Fruit fly (Drosophila melanogaster): ENCODE measurements around the gene CG33170.
A peak's percentile ranks its signal among the peaks of the same experiment; 100 is the strongest.

The CG33170 gene

DNA sequence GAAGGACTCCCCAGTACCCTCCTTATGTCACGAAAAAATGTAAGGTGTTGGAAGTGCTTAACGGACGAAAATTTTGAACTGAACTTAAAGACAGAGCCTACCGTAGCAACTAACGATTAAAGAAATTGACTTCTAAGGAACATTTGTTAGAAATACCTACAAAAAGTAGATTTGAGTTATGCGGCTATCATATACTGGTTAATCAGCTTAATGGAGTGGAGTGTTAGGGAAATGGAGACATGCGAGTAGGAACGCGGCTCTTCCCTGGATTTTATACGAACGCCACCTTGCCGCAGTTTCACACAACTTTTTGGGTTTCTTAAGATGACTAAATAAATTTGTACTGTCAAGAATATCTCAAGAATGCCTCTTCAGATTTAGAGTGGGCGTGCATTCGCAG is 11.0 kb upstream of the CG33170 start, which contains the start of gene CG32462:
CG32462 (minus strand) TSS at position 101 of the 400 bp plus-strand sequence.
- TF ChIP-seq pan (optimal IDR thresholded peaks at IDR 0.05) = no peak
- TF ChIP-seq HLH106 (tag; optimal IDR thresholded peaks at IDR 0.05) = no peak
- no peak for TF ChIP-seq Hnf4 (GFP tag; optimal IDR thresholded peaks at IDR 0.05)
- no peak for TF ChIP-seq Dif (GFP tag; optimal IDR thresholded peaks at IDR 0.05; ENCODE audit: partially characterized antibody)
- TF ChIP-seq CrebA (GFP tag; optimal IDR thresholded peaks at IDR 0.05; ENCODE audit: borderline replicate concordance) = no peak
- TF ChIP-seq dsf (GFP tag; optimal IDR thresholded peaks at IDR 0.05; ENCODE audit: borderline replicate concordance) = no peak
- TF ChIP-seq brk (GFP tag; optimal IDR thresholded peaks at IDR 0.05) = no peak
- no peak for TF ChIP-seq fru (GFP tag; optimal IDR thresholded peaks at IDR 0.05)
- no peak for TF ChIP-seq Jra (GFP tag; optimal IDR thresholded peaks at IDR 0.05)
- no peak for TF ChIP-seq Hr78 (GFP tag; optimal IDR thresholded peaks at IDR 0.05)
- TF ChIP-seq rgr (GFP tag; optimal IDR thresholded peaks at IDR 0.05) = no peak
- no peak for TF ChIP-seq jim (GFP tag; optimal IDR thresholded peaks at IDR 0.05)

DNA sequence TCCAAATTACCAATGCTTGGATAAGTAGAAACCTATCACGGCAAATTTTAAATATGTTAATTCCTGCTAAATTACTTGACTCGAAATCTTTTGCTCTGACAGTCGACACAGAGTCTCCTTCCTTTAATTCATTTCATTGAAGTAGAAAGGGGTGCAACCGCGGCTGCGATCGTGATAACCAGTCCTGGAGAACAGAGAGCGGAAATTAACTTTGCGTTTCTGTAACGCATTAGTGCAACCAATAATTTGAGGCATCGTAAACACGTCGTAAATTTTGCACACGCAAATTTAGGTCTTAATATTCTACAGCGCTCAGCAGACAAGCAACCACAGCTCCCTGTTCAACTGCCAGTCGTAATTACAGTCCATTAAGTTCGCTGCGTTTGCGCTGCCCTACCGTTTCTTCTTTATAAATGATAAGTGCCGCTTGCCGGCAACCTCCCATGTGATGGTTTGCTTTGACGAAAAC is 8.4 kb upstream of the CG33170 start, which contains the start of gene CG32459:
CG32459 (minus strand) TSS at position 51 of the 469 bp plus-strand sequence.
- no peak for TF ChIP-seq psq (GFP tag; optimal IDR thresholded peaks at IDR 0.05)
- TF ChIP-seq sage (GFP tag; optimal IDR thresholded peaks at IDR 0.05) = no peak
- TF ChIP-seq dl (GFP tag; optimal IDR thresholded peaks at IDR 0.05; ENCODE audit: insufficient read depth in 1 of 2, partially characterized antibody in 2 of 2) = no peak
- TF ChIP-seq CrebA (GFP tag; optimal IDR thresholded peaks at IDR 0.05; ENCODE audit: borderline replicate concordance) = no peak
- no peak for TF ChIP-seq OdsH (GFP tag; optimal IDR thresholded peaks at IDR 0.05)
- TF ChIP-seq jim (GFP tag; optimal IDR thresholded peaks at IDR 0.05) = no peak

DNA sequence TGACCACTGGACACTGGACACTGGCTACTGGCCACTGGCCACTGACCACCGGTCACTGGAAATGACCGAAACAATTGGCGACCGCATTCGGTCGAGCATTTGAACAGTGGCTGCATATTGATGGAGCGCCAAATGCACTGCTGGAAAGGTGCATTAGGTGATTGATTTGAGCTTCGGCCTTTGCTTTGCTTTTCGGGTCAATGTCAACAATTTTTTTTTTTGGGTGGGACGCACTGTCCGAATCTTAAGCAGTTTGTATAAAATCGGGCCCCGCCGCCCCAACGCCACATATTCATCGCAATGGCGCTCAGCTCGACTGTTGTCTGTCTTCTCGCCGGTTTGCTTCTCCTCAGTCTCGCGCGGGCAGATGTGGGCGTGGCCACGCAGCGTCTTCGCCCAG is 3.9 kb upstream of the CG33170 start, which contains the start of gene CG13239:
CG13239 (plus strand) TSS at position 301 of the 400 bp plus-strand sequence.
- no peak for TF ChIP-seq Sp1 (GFP tag; optimal IDR thresholded peaks at IDR 0.05)
- no peak for TF ChIP-seq HLH106 (tag; optimal IDR thresholded peaks at IDR 0.05)
- no peak for TF ChIP-seq Dfd (GFP tag; optimal IDR thresholded peaks at IDR 0.05)
- TF ChIP-seq sage (GFP tag; optimal IDR thresholded peaks at IDR 0.05) = no peak
- no peak for TF ChIP-seq Rel (GFP tag; optimal IDR thresholded peaks at IDR 0.05)
- no peak for TF ChIP-seq Rel (tag; optimal IDR thresholded peaks at IDR 0.05)

DNA sequence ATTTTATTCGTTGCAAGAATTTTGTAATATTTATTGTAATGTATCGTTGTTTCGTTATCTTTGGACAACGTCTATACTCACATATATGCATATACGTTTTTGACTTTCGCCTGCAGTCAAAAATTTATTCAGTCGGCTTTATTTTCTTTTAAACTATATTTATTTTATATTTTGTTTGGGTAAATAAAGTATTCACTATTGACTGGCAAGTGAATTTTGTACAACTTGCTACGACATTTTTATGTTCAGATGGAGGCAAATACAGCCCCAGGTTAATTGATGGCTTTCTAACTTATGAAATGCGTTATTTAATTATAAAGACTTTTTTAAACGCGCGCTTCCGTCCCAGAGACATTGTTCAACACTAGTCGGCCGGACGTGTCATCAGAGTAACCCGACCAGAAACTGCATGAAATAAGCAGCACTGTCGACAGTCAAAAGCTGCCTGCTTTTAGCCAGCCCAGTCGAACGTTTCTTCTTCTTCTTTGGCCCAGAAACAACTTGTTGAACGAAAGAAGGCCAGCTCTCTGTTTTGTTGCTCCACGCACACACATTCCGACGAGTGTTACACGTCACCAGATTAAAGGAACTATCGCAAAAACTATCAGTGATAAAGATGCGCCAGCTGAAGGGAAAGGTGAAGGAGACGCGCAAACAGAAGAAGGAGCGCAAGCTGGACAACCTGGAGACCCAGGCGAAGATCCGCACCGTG is 877 bp upstream of the CG33170 start, which contains the start of gene CG33169:
CG33169 (plus strand) TSS at position 498 of the 712 bp plus-strand sequence.
- TF ChIP-seq h (GFP tag; optimal IDR thresholded peaks at IDR 0.05) (peak; percentile 81), Dfd (GFP tag; optimal IDR thresholded peaks at IDR 0.05) (no peak), foxo (GFP tag; optimal IDR thresholded peaks at IDR 0.05) (peak in 1 of 2 experiments; percentile 81), Vsx2 (GFP tag; optimal IDR thresholded peaks at IDR 0.05; ENCODE audit: partially characterized antibody) (no peak), woc (GFP tag; optimal IDR thresholded peaks at IDR 0.05) (no peak), brk (GFP tag; optimal IDR thresholded peaks at IDR 0.05) (no peak), jim (GFP tag; optimal IDR thresholded peaks at IDR 0.05) (peak; percentile 46), pan (optimal IDR thresholded peaks at IDR 0.05) (no peak), Myc (optimal IDR thresholded peaks at IDR 0.05) (no peak), Mio (GFP tag; optimal IDR thresholded peaks at IDR 0.05) (no peak), CG32264 (GFP tag; optimal IDR thresholded peaks at IDR 0.05) (no peak), fru (GFP tag; optimal IDR thresholded peaks at IDR 0.05) (peak; percentile 81), sv (GFP tag; optimal IDR thresholded peaks at IDR 0.05) (peak; percentile 78), Hr78 (GFP tag; optimal IDR thresholded peaks at IDR 0.05) (no peak), dl (GFP tag; optimal IDR thresholded peaks at IDR 0.05; ENCODE audit: insufficient read depth in 1 of 2, partially characterized antibody in 2 of 2) (peak; percentile 89 to 93), N (GFP tag; optimal IDR thresholded peaks at IDR 0.05) (no peak), ey (GFP tag; optimal IDR thresholded peaks at IDR 0.05) (peak; percentile 70), Dif (GFP tag; optimal IDR thresholded peaks at IDR 0.05; ENCODE audit: partially characterized antibody) (peak; percentile 100), Jra (GFP tag; optimal IDR thresholded peaks at IDR 0.05) (peak; percentile 89), br (GFP tag; optimal IDR thresholded peaks at IDR 0.05) (peak; percentile 80), Hr83 (GFP tag; optimal IDR thresholded peaks at IDR 0.05; ENCODE audit: poor library complexity, severe bottlenecking) (peak; percentile 82), OdsH (GFP tag; optimal IDR thresholded peaks at IDR 0.05) (peak; percentile 42), HLH106 (tag; optimal IDR thresholded peaks at IDR 0.05) (peak; percentile 79), sage (GFP tag; optimal IDR thresholded peaks at IDR 0.05) (no peak), lola (GFP tag; optimal IDR thresholded peaks at IDR 0.05) (no peak), Sp1 (GFP tag; optimal IDR thresholded peaks at IDR 0.05) (peak; percentile 62), psq (GFP tag; optimal IDR thresholded peaks at IDR 0.05) (peak; percentile 67), tai (GFP tag; optimal IDR thresholded peaks at IDR 0.05) (no peak), dmrt93B (GFP tag; optimal IDR thresholded peaks at IDR 0.05) (peak; percentile 82), GATAd (GFP tag; optimal IDR thresholded peaks at IDR 0.05) (no peak), CrebA (GFP tag; optimal IDR thresholded peaks at IDR 0.05; ENCODE audit: borderline replicate concordance) (peak; percentile 81), usp (GFP tag; optimal IDR thresholded peaks at IDR 0.05) (no peak), CG9705 (GFP tag; optimal IDR thresholded peaks at IDR 0.05) (peak; percentile 84), rgr (GFP tag; optimal IDR thresholded peaks at IDR 0.05) (peak; percentile 79), dsf (GFP tag; optimal IDR thresholded peaks at IDR 0.05; ENCODE audit: borderline replicate concordance) (no peak), Abd-B (GFP tag; optimal IDR thresholded peaks at IDR 0.05) (no peak), Hnf4 (GFP tag; optimal IDR thresholded peaks at IDR 0.05) (peak; percentile 82), Rel (GFP tag; optimal IDR thresholded peaks at IDR 0.05) (no peak), Rel (tag; optimal IDR thresholded peaks at IDR 0.05) (peak; percentile 65)

Measured in whole organism, wandering third instar larva.